Fruit fly (Drosophila melanogaster): ENCODE measurements around the gene Grip.

Grip gene

DNA sequence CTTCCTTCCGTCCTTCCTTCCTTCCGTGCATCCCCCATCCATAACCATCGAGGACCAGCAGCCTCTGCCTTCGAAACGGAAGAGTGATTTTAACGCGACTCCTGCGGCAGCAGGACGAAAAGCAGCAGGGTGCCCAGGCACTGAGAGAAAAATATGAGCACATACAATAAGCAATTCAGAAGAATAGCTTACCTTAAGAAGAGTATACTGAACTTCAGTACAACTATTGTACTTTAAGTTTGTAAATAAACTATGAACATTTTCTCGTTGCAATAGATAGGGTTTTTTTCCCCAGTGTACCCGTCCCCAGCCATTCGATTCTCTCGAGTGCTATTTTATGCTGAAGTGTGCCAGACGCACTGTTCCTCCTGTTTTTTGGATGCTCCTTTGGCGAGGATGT is 65.6 kb downstream of the Grip start (continued):
- TF ChIP-seq CHES-1-like (GFP tag; optimal IDR thresholded peaks at IDR 0.05) (peak; percentile 63), wdn (GFP tag; IDR thresholded peaks at IDR 0.05) (no peak), CG11696 (GFP tag; IDR thresholded peaks at IDR 0.05) (0 out of 2 replicates have a peak, but pooled peaks have one; percentile 38), NfI (GFP tag; optimal IDR thresholded peaks at IDR 0.05) (peak; percentile 60), CG14965 (GFP tag; optimal IDR thresholded peaks at IDR 0.05; ENCODE audit: borderline replicate concordance) (peak; percentile 64), knrl (GFP tag; IDR thresholded peaks at IDR 0.05; ENCODE audit: partially characterized antibody) (0 out of 3 replicates have a peak, but pooled peaks have one; percentile 25), CG10267 (tag; optimal IDR thresholded peaks at IDR 0.05) (peak; percentile 76), esg (GFP tag; conservative IDR thresholded peaks at IDR 0.05) (peak; percentile 63), D (optimal IDR thresholded peaks at IDR 0.05) (no peak), D (GFP tag; optimal IDR thresholded peaks at IDR 0.05) (peak; percentile 85), org-1 (GFP tag; optimal IDR thresholded peaks at IDR 0.05) (peak; percentile 80), Doc2 (GFP tag; IDR thresholded peaks at IDR 0.05) (no peak), CoRest (tag; optimal IDR thresholded peaks at IDR 0.05) (peak; percentile 85), chinmo (GFP tag; IDR thresholded peaks at IDR 0.05; ENCODE audit: partially characterized antibody) (no peak), CG5245 (GFP tag; optimal IDR thresholded peaks at IDR 0.05) (peak; percentile 77), sr (GFP tag; IDR thresholded peaks at IDR 0.05) (no peak), CG4404 (GFP tag; IDR thresholded peaks at IDR 0.05) (peak; percentile 80), sug (tag; optimal IDR thresholded peaks at IDR 0.05) (peak; percentile 52), D19B (GFP tag; optimal IDR thresholded peaks at IDR 0.05) (no peak), Xbp1 (GFP tag; optimal IDR thresholded peaks at IDR 0.05) (peak; percentile 77), shn (GFP tag; optimal IDR thresholded peaks at IDR 0.05) (peak; percentile 60), Dbx (GFP tag; IDR thresholded peaks at IDR 0.05) (peak; percentile 70; the same call in 1 of the 3 replicates), CG4282 (GFP tag; optimal IDR thresholded peaks at IDR 0.05) (peak; percentile 28), Lhr (GFP tag; optimal IDR thresholded peaks at IDR 0.05) (peak; percentile 50), nmo (GFP tag; optimal IDR thresholded peaks at IDR 0.05) (peak; percentile 80), CG8281 (tag; optimal IDR thresholded peaks at IDR 0.05) (peak; percentile 56), CG15601 (tag; optimal IDR thresholded peaks at IDR 0.05) (peak; percentile 79), CG8924 (tag; optimal IDR thresholded peaks at IDR 0.05) (peak; percentile 86), CG18262 (tag; optimal IDR thresholded peaks at IDR 0.05) (peak; percentile 79), MTF-1 (GFP tag; optimal IDR thresholded peaks at IDR 0.05; ENCODE audit: borderline replicate concordance) (peak; percentile 61), CG17385 (GFP tag; optimal IDR thresholded peaks at IDR 0.05) (peak; percentile 70), sob (GFP tag; IDR thresholded peaks at IDR 0.05) (peak; percentile 75), luna (GFP tag; optimal IDR thresholded peaks at IDR 0.05) (no peak), Ssrp (tag; optimal IDR thresholded peaks at IDR 0.05) (peak; percentile 75), run (tag; optimal IDR thresholded peaks at IDR 0.05) (peak; percentile 61), CG2116 (GFP tag; optimal IDR thresholded peaks at IDR 0.05) (peak; percentile 11), hkb (optimal IDR thresholded peaks at IDR 0.05) (no peak), hkb (GFP tag; IDR thresholded peaks at IDR 0.05) (peak; percentile 83), CG34224 (GFP tag; IDR thresholded peaks at IDR 0.05; ENCODE audit: partially characterized antibody) (no peak), Hr78 (GFP tag; optimal IDR thresholded peaks at IDR 0.05) (peak in 1 of 2 experiments; percentile 33), CG10462 (GFP tag; optimal IDR thresholded peaks at IDR 0.05) (peak; percentile 40), CG8478 (optimal IDR thresholded peaks at IDR 0.05) (no peak), Jarid2 (GFP tag; optimal IDR thresholded peaks at IDR 0.05) (peak; percentile 49), CG11247 (GFP tag; IDR thresholded peaks at IDR 0.05) (peak; percentile 69), CG1832 (GFP tag; optimal IDR thresholded peaks at IDR 0.05) (no peak), CG17186 (GFP tag; optimal IDR thresholded peaks at IDR 0.05) (no peak), sim (GFP tag; IDR thresholded peaks at IDR 0.05) (peak; percentile 57; the same call in 1 of the 2 replicates), Six4 (GFP tag; optimal IDR thresholded peaks at IDR 0.05) (peak; percentile 69), schlank (tag; optimal IDR thresholded peaks at IDR 0.05) (peak; percentile 38), grau (tag; optimal IDR thresholded peaks at IDR 0.05) (peak; percentile 79), unpg (GFP tag; optimal IDR thresholded peaks at IDR 0.05) (peak; percentile 77)
